Worm (Caenorhabditis elegans) whole organism, early embryonic: ENCODE measurements around the gene nhr-32.

Source experiments
- B0310.2 ChIP-seq: sonication (generic microtip); optimal IDR thresholded peaks from 2 replicates; lab custom pipeline; 2016; ENCODE audit warnings: mild to moderate bottlenecking, missing genetic modification characterization, missing compliant biosample characterization
- F13C5.2 ChIP-seq: sonication (generic microtip); optimal IDR thresholded peaks from 2 replicates; lab custom pipeline; 2017; ENCODE audit warnings: mild to moderate bottlenecking, missing genetic modification characterization, inconsistent platforms, missing compliant biosample characterization
- ama-1 ChIP-seq: fragments of 150-350 bp; optimal IDR thresholded peaks from 2 replicates; lab custom pipeline; 2014
- ets-7 ChIP-seq: sonication (generic microtip); optimal IDR thresholded peaks from 2 replicates; lab custom pipeline; 2016; ENCODE audit warnings: missing genotype, missing genetic modification characterization, missing compliant biosample characterization
- flt-1 ChIP-seq: fragments of 200-800 bp; sonication (Bioruptor generic); IDR thresholded peaks from 2 replicates; pipeline ENCODE4 v1.3.6; 2022; ENCODE audit warnings: missing genetic modification characterization, missing compliant biosample characterization
- scrt-1 ChIP-seq: fragments of 200-800 bp; sonication (Bioruptor generic); IDR thresholded peaks from 2 replicates; pipeline ENCODE4 v1.3.6; 2022; ENCODE audit warnings: missing genetic modification characterization, missing compliant biosample characterization
- sea-1 ChIP-seq: fragments of 200-800 bp; sonication (Bioruptor generic); conservative IDR thresholded peaks from 2 replicates; pipeline ENCODE4 v1.3.6; 2022; ENCODE audit warnings: missing genetic modification characterization, missing compliant biosample characterization

- TF ChIP-seq ets-7 (no peak), ama-1 (lab: Kevin White, UChicago) (no peak), scrt-1 (GFP tag; lab: Robert Waterston, UW) (no peak), F13C5.2 (tag; lab: Kevin White, UChicago) (no peak), B0310.2 (no peak), sea-1 (GFP tag; lab: Robert Waterston, UW) (no peak), flt-1 (GFP tag; lab: Robert Waterston, UW) (no peak)
Measured at ce11 chrX:13248265-13248664, 3.5 kb upstream of the nhr-32 start, which contains the start of gene K08H2.7.
